Worm (Caenorhabditis elegans) whole organism, L4/young adult: Measurements from ENCODE around the gene K09C4.2.

Experiments used
- W03F9.2 ChIP-seq: fragments of 150-350 bp; optimal IDR thresholded peaks from 2 replicates; lab custom pipeline; 2014; ENCODE audit warnings: missing biosample characterization, missing genetic modification characterization
- dao-5 ChIP-seq: sonication (generic microtip); optimal IDR thresholded peaks from 2 replicates; lab custom pipeline; 2016; ENCODE audit warnings: missing genotype, missing genetic modification characterization, moderate library complexity, missing compliant biosample characterization
- him-1 ChIP-seq: sonication (generic microtip); optimal IDR thresholded peaks from 2 replicates; lab custom pipeline; 2016; ENCODE audit warnings: missing genotype, missing genetic modification reagents, missing genetic modification characterization, missing compliant biosample characterization

- TF ChIP-seq dao-5: no peak
- TF ChIP-seq him-1 (tag; lab: Kevin White, UChicago): no peak
- TF ChIP-seq W03F9.2 (tag; lab: Kevin White, UChicago): no peak
Measured at ce11 chrX:3285448-3285847, 10.8 kb upstream of the K09C4.2 start.
